Worm (Caenorhabditis elegans) whole organism, early embryonic: ENCODE measurements around the gene spig-1.

Experiments used
- B0310.2 ChIP-seq: sonication (generic microtip); optimal IDR thresholded peaks from 2 replicates; lab custom pipeline; 2016; ENCODE audit warnings: mild to moderate bottlenecking, missing genetic modification characterization, missing compliant biosample characterization
- ama-1 ChIP-seq: fragments of 150-350 bp; optimal IDR thresholded peaks from 2 replicates; lab custom pipeline; 2014
- ets-7 ChIP-seq: sonication (generic microtip); optimal IDR thresholded peaks from 2 replicates; lab custom pipeline; 2016; ENCODE audit warnings: missing genotype, missing genetic modification characterization, missing compliant biosample characterization
- hmg-4 ChIP-seq: fragments of 200-800 bp; sonication (Bioruptor generic); optimal IDR thresholded peaks from 2 replicates; lab custom pipeline; 2018; ENCODE audit warnings: mild to moderate bottlenecking, missing genetic modification characterization, missing compliant biosample characterization
- hnd-1 ChIP-seq: sonication (generic microtip); optimal IDR thresholded peaks from 2 replicates; lab custom pipeline; 2016; ENCODE audit warnings: missing genetic modification characterization, missing compliant biosample characterization
- pes-1 ChIP-seq: fragments of 200-800 bp; sonication (Bioruptor generic); IDR thresholded peaks from 2 replicates; pipeline ENCODE4 v1.3.6; 2022; ENCODE audit warnings: missing genetic modification reagents, missing genetic modification characterization, missing compliant biosample characterization
- tbx-11 ChIP-seq: fragments of 200-800 bp; sonication (Bioruptor generic); IDR thresholded peaks from 2 replicates; pipeline ENCODE4 v1.3.6; 2022; ENCODE audit warnings: missing genetic modification characterization, missing compliant biosample characterization
- tbx-37 ChIP-seq: fragments of 200-800 bp; sonication (Bioruptor generic); conservative IDR thresholded peaks from 2 replicates; pipeline ENCODE4 v1.3.6; 2022; ENCODE audit warnings: missing genetic modification reagents, missing genetic modification characterization, missing compliant biosample characterization
- tra-4 ChIP-seq: sonication (generic microtip); optimal IDR thresholded peaks from 2 replicates; lab custom pipeline; 2017; ENCODE audit warnings: missing genetic modification characterization, missing compliant biosample characterization

ce11 chrV:7095254-7095990, 43.9 kb downstream of the spig-1 start:
- TF ChIP-seq tbx-37 (GFP tag; lab: Robert Waterston, UW) (no peak), ama-1 (no peak), hnd-1 (tag; lab: Kevin White, UChicago) (no peak), B0310.2 (tag; lab: Kevin White, UChicago) (no peak), tbx-11 (GFP tag; lab: Robert Waterston, UW) (no peak), pes-1 (GFP tag; lab: Robert Waterston, UW) (no peak), tra-4 (tag; lab: Kevin White, UChicago) (no peak), ets-7 (no peak), hmg-4 (no peak)
